Worm (Caenorhabditis elegans): ENCODE data around the gene mrps-18.C.

The mrps-18.C gene

ce11 chrII:6705593-6706228, 30.3 kb upstream of the mrps-18.C start, which contains the start of gene rpy-1 (continued):
- TF ChIP-seq nhr-129 (tag; optimal IDR thresholded peaks at IDR 0.05) = peak; percentile 66
- peak; percentile 79 for TF ChIP-seq unc-55 (GFP tag; optimal IDR thresholded peaks at IDR 0.05)
- TF ChIP-seq nhr-11 (tag; optimal IDR thresholded peaks at IDR 0.05) = no peak
- no peak for TF ChIP-seq Y55F3AM.14 (GFP tag; optimal IDR thresholded peaks at IDR 0.05)
- TF ChIP-seq ama-1 (optimal IDR thresholded peaks at IDR 0.05) = no peak
- no peak for TF ChIP-seq elt-3 (tag; optimal IDR thresholded peaks at IDR 0.05)
- no peak for TF ChIP-seq nhr-6 (tag; optimal IDR thresholded peaks at IDR 0.05)
- no peak for TF ChIP-seq ztf-1 (GFP tag; conservative IDR thresholded peaks at IDR 0.05)
- TF ChIP-seq nhr-21 (tag; optimal IDR thresholded peaks at IDR 0.05) = no peak

- no peak for TF ChIP-seq peb-1 (tag; optimal IDR thresholded peaks at IDR 0.05)
- no peak for TF ChIP-seq nhr-23 (tag; optimal IDR thresholded peaks at IDR 0.05)
- TF ChIP-seq skn-1 (tag; optimal IDR thresholded peaks at IDR 0.05) = no peak
- TF ChIP-seq ztf-1 (GFP tag; conservative IDR thresholded peaks at IDR 0.05) = no peak
- TF ChIP-seq C34F6.9 (tag; optimal IDR thresholded peaks at IDR 0.05) = no peak
- TF ChIP-seq elt-1 (tag; optimal IDR thresholded peaks at IDR 0.05) = no peak
- TF ChIP-seq nhr-237 (tag; optimal IDR thresholded peaks at IDR 0.05) = no peak
- no peak for TF ChIP-seq F13H6.1 (tag; optimal IDR thresholded peaks at IDR 0.05)
- TF ChIP-seq egl-27 (tag; optimal IDR thresholded peaks at IDR 0.05) = no peak
- no peak for TF ChIP-seq zag-1 (tag; optimal IDR thresholded peaks at IDR 0.05)
- TF ChIP-seq mbf-1 (tag; optimal IDR thresholded peaks at IDR 0.05) = no peak
These were observed 29.4 kb upstream of the mrps-18.C start for ce11 chrII:6706552-6707091.

- TF ChIP-seq nhr-21 (tag; optimal IDR thresholded peaks at IDR 0.05) = no peak
- peak; percentile 39 for TF ChIP-seq nhr-129 (tag; optimal IDR thresholded peaks at IDR 0.05)
- TF ChIP-seq unc-62 (GFP tag; optimal IDR thresholded peaks at IDR 0.05) = peak; percentile 20
- no peak for TF ChIP-seq nhr-11 (tag; optimal IDR thresholded peaks at IDR 0.05)
- no peak for TF ChIP-seq dmd-4 (tag; optimal IDR thresholded peaks at IDR 0.05)
- peak; percentile 37 for TF ChIP-seq Y55F3AM.14 (GFP tag; optimal IDR thresholded peaks at IDR 0.05)
- TF ChIP-seq mdl-1 (tag; optimal IDR thresholded peaks at IDR 0.05) = no peak
- TF ChIP-seq F13H6.1 (tag; optimal IDR thresholded peaks at IDR 0.05) = peak; percentile 77
- no peak for TF ChIP-seq nhr-77 (tag; optimal IDR thresholded peaks at IDR 0.05)
- TF ChIP-seq crh-2 (tag; optimal IDR thresholded peaks at IDR 0.05) = peak; percentile 20
- TF ChIP-seq lsy-2 (tag; optimal IDR thresholded peaks at IDR 0.05) = peak in 1 of 2 experiments; percentile 55
- no peak for TF ChIP-seq ztf-11 (tag; optimal IDR thresholded peaks at IDR 0.05)
- no peak for TF ChIP-seq zag-1 (tag; optimal IDR thresholded peaks at IDR 0.05)
- peak; percentile 65 for TF ChIP-seq sem-4 (tag; optimal IDR thresholded peaks at IDR 0.05)
- no peak for TF ChIP-seq ZK546.5 (tag; optimal IDR thresholded peaks at IDR 0.05)
- TF ChIP-seq mab-5 (tag; optimal IDR thresholded peaks at IDR 0.05) = peak; percentile 88
- no peak for TF ChIP-seq ceh-16 (tag; optimal IDR thresholded peaks at IDR 0.05)
- no peak for TF ChIP-seq nhr-10 (tag; optimal IDR thresholded peaks at IDR 0.05)
- TF ChIP-seq mbf-1 (tag; optimal IDR thresholded peaks at IDR 0.05) = no peak
- TF ChIP-seq ama-1 (optimal IDR thresholded peaks at IDR 0.05) = no peak
- peak; percentile 55 for TF ChIP-seq unc-55 (GFP tag; optimal IDR thresholded peaks at IDR 0.05)
- no peak for TF ChIP-seq nhr-12 (tag; optimal IDR thresholded peaks at IDR 0.05)
- TF ChIP-seq lin-13 (GFP tag; optimal IDR thresholded peaks at IDR 0.05) = peak; percentile 43
- TF ChIP-seq C34F6.9 (tag; optimal IDR thresholded peaks at IDR 0.05) = peak; percentile 49
- no peak for TF ChIP-seq lin-11 (tag; optimal IDR thresholded peaks at IDR 0.05)
- TF ChIP-seq nhr-6 (tag; optimal IDR thresholded peaks at IDR 0.05) = no peak
- peak; percentile 86 for TF ChIP-seq lin-39 (tag; optimal IDR thresholded peaks at IDR 0.05)
- peak; percentile 44 for TF ChIP-seq sma-9 (GFP tag; optimal IDR thresholded peaks at IDR 0.05)
- TF ChIP-seq sma-9 (tag; optimal IDR thresholded peaks at IDR 0.05) = no peak
These were observed 28.3 kb upstream of the mrps-18.C start for ce11 chrII:6707496-6708260.
